Worm (Caenorhabditis elegans): ENCODE measurements around the gene F21C10.13.

F21C10.13 gene

DNA sequence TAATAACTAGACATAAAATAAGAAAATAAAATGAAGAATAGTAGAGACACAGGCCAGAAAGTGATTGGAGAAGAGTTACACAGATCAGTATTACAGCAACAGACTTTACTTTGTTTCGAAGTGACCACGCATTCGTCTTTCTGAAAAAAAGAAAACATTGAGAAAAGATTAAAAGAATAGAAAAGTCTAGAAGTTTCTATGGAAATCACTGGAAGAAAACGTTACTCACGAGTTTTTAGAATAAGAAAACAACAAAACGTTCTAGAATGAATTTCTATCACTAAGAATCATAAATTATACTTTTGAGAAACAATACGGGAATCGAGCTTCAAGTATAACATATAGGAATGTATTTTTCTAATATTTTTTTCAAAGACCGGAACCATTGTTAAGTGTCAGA is 33.5 kb downstream of the F21C10.13 start:
- TF ChIP-seq mab-5 (tag; optimal IDR thresholded peaks at IDR 0.05) (no peak), nhr-76 (tag; optimal IDR thresholded peaks at IDR 0.05) (no peak), M03D4.4 (tag; optimal IDR thresholded peaks at IDR 0.05) (no peak), cnd-1 (tag; optimal IDR thresholded peaks at IDR 0.05) (no peak), mep-1 (tag; optimal IDR thresholded peaks at IDR 0.05) (no peak), ham-2 (GFP tag; optimal IDR thresholded peaks at IDR 0.05) (no peak)

DNA sequence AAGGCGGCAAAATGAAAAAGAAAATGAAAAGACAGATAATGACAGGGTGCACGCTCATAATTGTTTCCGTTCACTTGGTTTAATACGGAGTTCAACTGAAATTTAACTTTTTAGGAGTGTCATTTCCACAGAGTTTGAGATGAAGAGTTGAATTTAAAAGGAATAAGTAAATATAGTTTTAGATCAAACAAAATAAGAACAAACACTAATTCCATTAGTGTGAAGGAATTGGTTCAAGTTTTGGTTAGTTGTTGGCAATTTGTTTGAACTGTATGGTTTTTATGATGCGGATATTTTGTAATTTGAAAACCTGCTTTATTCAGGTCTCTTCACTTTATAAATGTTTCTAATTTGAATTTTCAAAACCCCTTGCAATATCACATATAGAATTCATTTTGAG is 34.6 kb downstream of the F21C10.13 start, which contains the start of gene B0222.15:
TSS of gene B0222.15 (minus strand) at position 101 of the 400 bp plus-strand sequence.
- TF ChIP-seq ceh-39 (tag; optimal IDR thresholded peaks at IDR 0.05) (no peak), blmp-1 (tag; optimal IDR thresholded peaks at IDR 0.05) (no peak), elt-1 (tag; optimal IDR thresholded peaks at IDR 0.05; ENCODE audit: borderline replicate concordance, insufficient read depth) (no peak), drap-1 (GFP tag; optimal IDR thresholded peaks at IDR 0.05) (no peak), M03D4.4 (tag; optimal IDR thresholded peaks at IDR 0.05) (no peak), flh-1 (GFP tag; optimal IDR thresholded peaks at IDR 0.05) (no peak), mab-5 (tag; optimal IDR thresholded peaks at IDR 0.05) (no peak), unc-120 (tag; optimal IDR thresholded peaks at IDR 0.05; ENCODE audit: poor library complexity, severe bottlenecking) (no peak), pha-4 (tag; optimal IDR thresholded peaks at IDR 0.05) (no peak), nhr-28 (tag; optimal IDR thresholded peaks at IDR 0.05) (no peak), ceh-83 (GFP tag; optimal IDR thresholded peaks at IDR 0.05) (no peak), lsy-2 (tag; optimal IDR thresholded peaks at IDR 0.05) (no peak), unc-62 (GFP tag; optimal IDR thresholded peaks at IDR 0.05) (no peak), snpc-4 (tag; optimal IDR thresholded peaks at IDR 0.05) (no peak), sptf-1 (tag; optimal IDR thresholded peaks at IDR 0.05) (no peak), ceh-43 (GFP tag; optimal IDR thresholded peaks at IDR 0.05) (no peak), nhr-12 (tag; optimal IDR thresholded peaks at IDR 0.05) (no peak), unc-39 (tag; optimal IDR thresholded peaks at IDR 0.05) (no peak), mep-1 (tag; optimal IDR thresholded peaks at IDR 0.05) (no peak), hlh-1 (tag; optimal IDR thresholded peaks at IDR 0.05) (no peak)

DNA sequence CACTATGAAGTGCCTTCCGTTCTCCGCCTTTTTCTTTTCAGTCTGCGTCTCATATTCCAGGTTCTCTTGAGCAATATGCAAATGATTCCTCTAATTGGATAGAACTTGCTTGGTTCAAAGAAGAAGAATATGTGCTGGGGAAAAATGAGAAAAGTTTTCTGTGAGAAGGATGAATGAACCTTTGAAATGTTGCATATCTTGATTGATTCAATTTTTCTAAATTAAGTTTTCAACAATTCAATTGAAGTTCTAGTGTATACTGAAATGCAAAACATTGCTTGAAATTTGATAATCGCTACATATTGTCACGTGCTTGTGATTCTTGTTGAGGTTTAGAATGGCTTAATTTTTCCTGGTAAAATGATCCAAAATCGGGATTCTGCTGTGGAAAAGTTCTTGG is 35.5 kb downstream of the F21C10.13 start:
- TF ChIP-seq ces-1 (GFP tag; optimal IDR thresholded peaks at IDR 0.05) (peak; percentile 86), M03D4.4 (tag; optimal IDR thresholded peaks at IDR 0.05) (no peak)

DNA sequence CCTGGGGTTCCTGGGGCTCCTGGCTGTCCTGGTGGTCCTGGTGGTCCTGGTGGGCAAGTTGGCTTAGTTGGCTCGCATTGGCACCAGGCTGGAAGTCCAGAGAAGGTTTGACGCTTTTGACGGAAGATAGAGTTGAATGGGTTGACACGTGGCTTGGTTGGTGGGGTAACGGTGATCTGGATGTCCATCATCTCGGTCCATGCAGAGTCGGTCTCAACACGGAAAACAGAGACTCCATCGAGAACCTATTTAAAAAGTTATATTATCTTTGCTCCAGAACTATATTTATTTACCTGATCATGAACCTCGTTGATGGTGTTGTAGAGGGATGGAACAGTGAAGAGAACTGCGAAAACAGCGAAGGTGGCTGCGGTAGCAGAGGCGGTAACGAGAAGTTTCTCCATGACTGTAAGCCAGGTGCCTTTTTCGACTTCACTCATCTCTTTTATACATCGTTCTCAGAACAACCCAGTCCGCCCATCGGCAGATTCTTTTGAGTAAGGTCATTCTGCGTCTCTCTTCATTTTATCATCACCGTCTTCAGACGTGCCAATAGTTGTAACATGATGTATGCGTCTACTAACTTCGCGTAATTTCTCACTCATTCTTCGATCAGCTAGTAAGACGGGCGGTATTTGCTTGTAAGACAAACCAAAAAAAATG is 38.3 kb downstream of the F21C10.13 start, which contains the start of gene col-144:
TSS of gene col-144 (minus strand) at position 419 of the 663 bp plus-strand sequence.
- TF ChIP-seq nhr-2 (tag; optimal IDR thresholded peaks at IDR 0.05) (no peak), mep-1 (tag; optimal IDR thresholded peaks at IDR 0.05) (no peak), sem-2 (GFP tag; optimal IDR thresholded peaks at IDR 0.05) (no peak), M03D4.4 (tag; optimal IDR thresholded peaks at IDR 0.05) (no peak), zip-8 (tag; optimal IDR thresholded peaks at IDR 0.05) (no peak), unc-62 (GFP tag; optimal IDR thresholded peaks at IDR 0.05) (no peak)

DNA sequence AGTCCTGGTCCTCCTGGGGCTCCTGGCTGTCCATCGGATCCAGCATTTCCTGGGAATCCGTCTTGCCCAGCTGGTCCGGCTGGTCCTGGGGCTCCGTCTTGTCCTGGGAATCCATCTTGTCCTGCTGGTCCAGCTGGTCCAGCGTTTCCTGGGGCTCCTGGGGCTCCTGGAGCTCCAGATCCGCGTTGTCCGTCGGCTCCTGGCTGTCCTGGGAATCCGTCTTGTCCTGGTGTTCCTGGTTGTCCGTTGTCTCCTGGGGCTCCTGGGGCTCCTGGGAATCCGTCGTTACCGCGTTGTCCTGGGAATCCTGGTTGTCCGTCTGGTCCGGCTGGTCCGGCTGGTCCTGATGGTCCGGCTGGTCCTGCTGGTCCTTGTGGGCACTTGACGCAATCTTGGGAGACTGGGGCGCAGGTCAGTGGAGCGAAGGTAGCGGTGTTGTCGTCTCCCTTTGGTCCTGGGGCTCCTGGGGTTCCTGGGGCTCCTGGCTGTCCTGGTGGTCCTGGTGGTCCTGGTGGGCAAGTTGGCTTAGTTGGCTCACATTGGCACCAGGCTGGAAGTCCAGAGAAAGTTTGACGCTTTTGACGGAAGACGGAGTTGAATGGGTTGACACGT is 40.1 kb downstream of the F21C10.13 start:
- TF ChIP-seq tbx-8 (GFP tag; optimal IDR thresholded peaks at IDR 0.05): no peak

DNA sequence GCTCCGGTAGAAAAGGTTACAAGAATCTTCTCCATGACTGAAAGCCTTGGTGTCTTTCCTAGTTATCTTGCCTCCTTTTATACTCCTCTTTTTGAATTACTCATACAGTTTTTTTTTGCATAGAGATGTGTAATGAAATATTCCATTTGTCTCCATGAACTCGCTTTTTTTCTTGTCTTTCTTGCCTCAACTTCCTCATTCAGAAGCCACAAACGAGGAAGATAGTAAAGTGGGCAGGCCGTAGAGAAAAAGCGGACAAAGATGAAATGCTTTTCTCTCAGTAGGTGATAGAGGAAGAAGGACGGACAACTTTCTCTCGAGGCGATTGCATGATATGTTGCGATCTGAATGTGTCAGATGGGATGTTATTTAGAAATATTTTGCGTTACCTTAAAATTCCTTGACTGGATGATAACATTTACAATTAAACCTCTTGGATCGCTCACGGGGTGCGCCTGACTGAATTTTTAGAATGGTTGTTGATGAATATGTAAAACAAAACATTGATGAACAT is 40.9 kb downstream of the F21C10.13 start, which contains the start of gene col-145:
TSS of gene col-145 (minus strand) at position 51 of the 514 bp plus-strand sequence.
- TF ChIP-seq pha-4 (tag; optimal IDR thresholded peaks at IDR 0.05) (no peak), nhr-28 (tag; optimal IDR thresholded peaks at IDR 0.05) (no peak), mls-2 (tag; optimal IDR thresholded peaks at IDR 0.05) (no peak), snpc-4 (tag; optimal IDR thresholded peaks at IDR 0.05) (no peak), ham-2 (GFP tag; optimal IDR thresholded peaks at IDR 0.05) (no peak), nhr-76 (tag; optimal IDR thresholded peaks at IDR 0.05) (no peak), ztf-11 (tag; optimal IDR thresholded peaks at IDR 0.05) (no peak), M03D4.4 (tag; optimal IDR thresholded peaks at IDR 0.05) (no peak), mep-1 (tag; optimal IDR thresholded peaks at IDR 0.05) (no peak), cnd-1 (tag; optimal IDR thresholded peaks at IDR 0.05) (no peak), sptf-1 (tag; optimal IDR thresholded peaks at IDR 0.05) (no peak)
